Worm (Caenorhabditis elegans) whole organism, L4 larva: Measurements from ENCODE around the gene fbxb-35.

Experiments used
- F49E8.2 ChIP-seq: sonication (generic microtip); optimal IDR thresholded peaks from 2 replicates; lab custom pipeline; 2016; ENCODE audit warnings: missing compliant biosample characterization, mild to moderate bottlenecking, missing genetic modification characterization, borderline replicate concordance
- aly-2 ChIP-seq: sonication (generic microtip); optimal IDR thresholded peaks from 2 replicates; lab custom pipeline; 2018; ENCODE audit warnings: missing biosample characterization, missing genetic modification characterization
- ceh-32 ChIP-seq: sonication (generic microtip); optimal IDR thresholded peaks from 2 replicates; lab custom pipeline; 2016; ENCODE audit warnings: mild to moderate bottlenecking, missing genetic modification characterization, missing compliant biosample characterization; ENCODE audit not compliant: poor library complexity
- dpl-1 ChIP-seq: fragments of 150-350 bp; optimal IDR thresholded peaks from 2 replicates; lab custom pipeline; 2014; ENCODE audit warnings: missing biosample characterization, missing genetic modification reagents, missing genetic modification characterization
- lsy-2 ChIP-seq, 2 experiments: fragments of 150-350 bp in 1 of 2; sonication (generic microtip) in 1 of 2; optimal IDR thresholded peaks; 2 replicates each; lab custom pipeline; 2014 to 2017; ENCODE audit warnings: missing biosample characterization in 2 of 2, missing genetic modification characterization in 2 of 2
- nhr-11 ChIP-seq: fragments of 150-350 bp; optimal IDR thresholded peaks from 2 replicates; lab custom pipeline; 2014; ENCODE audit warnings: missing biosample characterization, missing genetic modification characterization
- nhr-77 ChIP-seq: fragments of 150-350 bp; optimal IDR thresholded peaks from 2 replicates; lab custom pipeline; 2014; ENCODE audit warnings: missing biosample characterization, missing genetic modification characterization
- php-3 ChIP-seq: fragments of 200-800 bp; sonication (Bioruptor generic); IDR thresholded peaks from 2 replicates; pipeline ENCODE4 v1.3.6; 2022; ENCODE audit warnings: missing genetic modification reagents, missing genetic modification characterization, missing compliant biosample characterization
- ztf-11 ChIP-seq: fragments of 150-350 bp; optimal IDR thresholded peaks from 2 replicates; lab custom pipeline; 2014; ENCODE audit warnings: missing biosample characterization, missing genetic modification characterization

ce11 chrII:2045505-2045904 lies 6.0 kb upstream of the fbxb-35 start, which contains the start of gene bath-24:
- TF ChIP-seq nhr-77 (tag; lab: Kevin White, UChicago) (no peak), lsy-2 (tag; optimal IDR thresholded peaks at IDR 0.05; lab: Kevin White, UChicago) (no peak), aly-2 (tag; lab: Kevin White, UChicago) (no peak), nhr-11 (tag; lab: Kevin White, UChicago) (no peak), php-3 (no peak), F49E8.2 (tag; lab: Kevin White, UChicago) (no peak), ztf-11 (tag; lab: Kevin White, UChicago) (no peak), ceh-32 (tag; lab: Kevin White, UChicago) (no peak), dpl-1 (GFP tag; lab: Kevin White, UChicago) (no peak)
